Fruit fly (Drosophila melanogaster): Measurements from ENCODE around the gene CG1273.

DNA sequence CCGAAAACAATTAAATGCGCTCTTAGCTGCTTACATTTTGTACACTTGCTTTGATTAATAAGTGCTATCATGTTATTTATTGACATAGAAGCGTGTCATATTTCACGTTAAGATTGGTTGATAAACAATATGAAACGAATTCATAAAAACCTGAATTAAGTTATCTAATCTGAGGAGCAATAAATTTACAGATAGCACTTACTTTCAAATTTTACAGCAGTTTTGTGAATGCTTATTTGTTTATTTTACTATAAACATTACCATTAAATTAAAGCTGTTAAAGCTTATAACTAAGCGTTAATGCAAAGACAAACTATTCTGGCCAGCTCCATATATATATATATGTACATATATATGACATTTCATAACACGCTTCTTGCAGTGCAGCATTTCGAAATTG lies 38.6 kb downstream of the CG1273 start:
- TF ChIP-seq D1 (tag; optimal IDR thresholded peaks at IDR 0.05) (no peak), gl (tag; optimal IDR thresholded peaks at IDR 0.05) (no peak), CG32121 (GFP tag; IDR thresholded peaks at IDR 0.05) (no peak), CG8159 (tag; optimal IDR thresholded peaks at IDR 0.05) (no peak), rn (GFP tag; IDR thresholded peaks at IDR 0.05) (no peak), Pif1B (GFP tag; optimal IDR thresholded peaks at IDR 0.05) (no peak)
